Worm (Caenorhabditis elegans) whole organism, late embryonic: ENCODE results near the gene gpdh-2.

Experiments used
- C08G9.2 ChIP-seq: sonication (generic microtip); optimal IDR thresholded peaks from 2 replicates; lab custom pipeline; 2016; ENCODE audit warnings: mild to moderate bottlenecking, missing genetic modification characterization, moderate library complexity, missing compliant biosample characterization
- C38D4.7 ChIP-seq: fragments of 200-800 bp; sonication (Bioruptor generic); optimal IDR thresholded peaks from 2 replicates; lab custom pipeline; 2018; ENCODE audit warnings: mild to moderate bottlenecking, missing genetic modification characterization, moderate library complexity, missing compliant biosample characterization
- K09A11.1 ChIP-seq: sonication (generic microtip); optimal IDR thresholded peaks from 2 replicates; lab custom pipeline; 2017; ENCODE audit warnings: antibody characterized with exemption, mild to moderate bottlenecking, missing genetic modification characterization, missing compliant biosample characterization; ENCODE audit not compliant: insufficient read depth
- Y22D7AL.16 ChIP-seq: sonication (generic microtip); optimal IDR thresholded peaks from 2 replicates; lab custom pipeline; 2016; ENCODE audit warnings: missing genetic modification characterization, missing compliant biosample characterization
- ceh-19 ChIP-seq: fragments of 200-800 bp; sonication (Bioruptor generic); optimal IDR thresholded peaks from 2 replicates; lab custom pipeline; 2018; ENCODE audit warnings: mild to moderate bottlenecking, missing genetic modification characterization, missing compliant biosample characterization
- ceh-2 ChIP-seq: sonication (generic microtip); optimal IDR thresholded peaks from 2 replicates; lab custom pipeline; 2016; ENCODE audit warnings: missing genotype, missing genetic modification characterization, missing compliant biosample characterization
- ceh-22 ChIP-seq: sonication (generic microtip); optimal IDR thresholded peaks from 2 replicates; lab custom pipeline; 2017; ENCODE audit warnings: missing biosample characterization, missing genetic modification characterization
- ceh-30 ChIP-seq: fragments of 150-350 bp; optimal IDR thresholded peaks from 2 replicates; lab custom pipeline; 2014; ENCODE audit warnings: missing biosample characterization, missing genetic modification characterization
- ceh-34 ChIP-seq: sonication (generic microtip); optimal IDR thresholded peaks from 2 replicates; lab custom pipeline; 2016; ENCODE audit warnings: mild to moderate bottlenecking, missing genetic modification characterization, missing compliant biosample characterization
- ceh-45 ChIP-seq: fragments of 200-800 bp; sonication (Bioruptor generic); IDR thresholded peaks from 2 replicates; pipeline ENCODE4 v1.3.6; 2022; ENCODE audit warnings: missing genetic modification reagents, missing genetic modification characterization, missing compliant biosample characterization
- ceh-48 ChIP-seq: sonication (generic microtip); optimal IDR thresholded peaks from 2 replicates; lab custom pipeline; 2016; ENCODE audit warnings: missing genetic modification characterization, inconsistent platforms, missing compliant biosample characterization
- dmd-4 ChIP-seq: sonication (generic microtip); optimal IDR thresholded peaks from 2 replicates; lab custom pipeline; 2016; ENCODE audit warnings: borderline replicate concordance, missing genetic modification characterization, missing compliant biosample characterization
- ets-4 ChIP-seq: sonication (generic microtip); optimal IDR thresholded peaks from 2 replicates; lab custom pipeline; 2016; ENCODE audit warnings: missing genetic modification characterization, missing compliant biosample characterization
- eyg-1 ChIP-seq: sonication (generic microtip); optimal IDR thresholded peaks from 2 replicates; lab custom pipeline; 2016; ENCODE audit warnings: missing genotype, missing genetic modification characterization, missing compliant biosample characterization
- fkh-10 ChIP-seq: fragments of 150-350 bp; optimal IDR thresholded peaks from 2 replicates; lab custom pipeline; 2014; ENCODE audit warnings: missing biosample characterization, missing genetic modification reagents, missing genetic modification characterization
- hlh-15 ChIP-seq: sonication (generic microtip); optimal IDR thresholded peaks from 2 replicates; lab custom pipeline; 2016; ENCODE audit warnings: missing genetic modification characterization, missing compliant biosample characterization
- hlh-30 ChIP-seq: sonication (generic microtip); optimal IDR thresholded peaks from 2 replicates; lab custom pipeline; 2017; ENCODE audit warnings: antibody characterized with exemption, missing genetic modification characterization, missing compliant biosample characterization; ENCODE audit not compliant: insufficient read depth
- hlh-6 ChIP-seq: sonication (generic microtip); optimal IDR thresholded peaks from 2 replicates; lab custom pipeline; 2016; ENCODE audit warnings: missing genotype, missing genetic modification characterization, missing compliant biosample characterization
- hlh-8 ChIP-seq: sonication (generic microtip); optimal IDR thresholded peaks from 2 replicates; lab custom pipeline; 2016; ENCODE audit warnings: missing genotype, missing genetic modification characterization, missing compliant biosample characterization
- lim-6 ChIP-seq: sonication (generic microtip); optimal IDR thresholded peaks from 2 replicates; lab custom pipeline; 2016; ENCODE audit warnings: missing genetic modification characterization, missing compliant biosample characterization
- nfya-1 ChIP-seq: sonication (generic microtip); optimal IDR thresholded peaks from 2 replicates; lab custom pipeline; 2017; ENCODE audit warnings: missing genetic modification characterization, mild to moderate bottlenecking, missing compliant biosample characterization, antibody characterized with exemption, moderate library complexity
- nhr-11 ChIP-seq: fragments of 150-350 bp; optimal IDR thresholded peaks from 2 replicates; lab custom pipeline; 2014; ENCODE audit warnings: missing biosample characterization, missing genetic modification characterization
- nhr-232 ChIP-seq: sonication (generic microtip); optimal IDR thresholded peaks from 2 replicates; lab custom pipeline; 2016; ENCODE audit warnings: missing genetic modification characterization, missing compliant biosample characterization
- pat-9 ChIP-seq: fragments of 200-800 bp; sonication (Bioruptor generic); optimal IDR thresholded peaks from 2 replicates; lab custom pipeline; 2018; ENCODE audit warnings: mild to moderate bottlenecking, missing genetic modification characterization, moderate library complexity, missing compliant biosample characterization
- pqm-1 ChIP-seq: sonication (generic microtip); optimal IDR thresholded peaks from 2 replicates; lab custom pipeline; 2016; ENCODE audit warnings: missing genetic modification characterization, missing compliant biosample characterization
- ref-2 ChIP-seq: sonication (generic microtip); optimal IDR thresholded peaks from 2 replicates; lab custom pipeline; 2016; ENCODE audit warnings: missing genetic modification characterization, missing compliant biosample characterization
- sdc-2 ChIP-seq: sonication (generic microtip); optimal IDR thresholded peaks from 2 replicates; lab custom pipeline; 2016; ENCODE audit warnings: missing genotype, missing genetic modification characterization, missing compliant biosample characterization
- sox-4 ChIP-seq: sonication (generic microtip); optimal IDR thresholded peaks from 2 replicates; lab custom pipeline; 2017; ENCODE audit warnings: mild to moderate bottlenecking, missing genetic modification characterization, inconsistent platforms, missing compliant biosample characterization
- unc-42 ChIP-seq: sonication (generic microtip); optimal IDR thresholded peaks from 2 replicates; lab custom pipeline; 2016; ENCODE audit warnings: missing genotype, missing genetic modification characterization, missing compliant biosample characterization
- unc-55 ChIP-seq: sonication (generic microtip); optimal IDR thresholded peaks from 2 replicates; lab custom pipeline; 2017; ENCODE audit warnings: missing biosample characterization, missing genetic modification reagents, missing genetic modification characterization

The gpdh-2 gene

ce11 chrIII:9886323-9886722 is 27.3 kb upstream of the gpdh-2 start:
- TF ChIP-seq eyg-1 (tag; lab: Kevin White, UChicago) = no peak
- no peak for TF ChIP-seq C08G9.2
- peak; percentile 82 for TF ChIP-seq unc-42 (tag; lab: Kevin White, UChicago)
- no peak for TF ChIP-seq hlh-15 (tag; lab: Kevin White, UChicago)
- no peak for TF ChIP-seq Y22D7AL.16 (tag; lab: Kevin White, UChicago)
- TF ChIP-seq, all 69 proteins: peak for 1

- no peak for TF ChIP-seq unc-55 (GFP tag; lab: Kevin White, UChicago)
Measured at ce11 chrIII:9885609-9886008, 26.6 kb upstream of the gpdh-2 start.

ce11 chrIII:9878828-9879227 is 19.8 kb upstream of the gpdh-2 start, which contains the start of gene ZK757.2:
TSS of gene ZK757.2 (minus strand) at chrIII:9878928.
- TF ChIP-seq ceh-30 (tag; lab: Kevin White, UChicago) (no peak), hlh-6 (tag; lab: Kevin White, UChicago) (no peak), ceh-2 (no peak), ceh-34 (peak; percentile 57), ceh-19 (GFP tag; lab: Kevin White, UChicago) (no peak)

ce11 chrIII:9876951-9877350 is 18.0 kb upstream of the gpdh-2 start, which contains the start of gene ZK757.10:
TSS of gene ZK757.10 (plus strand) at chrIII:9877251.
- TF ChIP-seq nfya-1 (no peak), lim-6 (tag; lab: Kevin White, UChicago) (no peak), hlh-30 (no peak), ceh-48 (no peak), sdc-2 (tag; lab: Kevin White, UChicago) (no peak), Y22D7AL.16 (tag; lab: Kevin White, UChicago) (no peak), sox-4 (tag; lab: Kevin White, UChicago) (no peak), dmd-4 (tag; lab: Kevin White, UChicago) (no peak), hlh-6 (tag; lab: Kevin White, UChicago) (no peak), K09A11.1 (tag; lab: Kevin White, UChicago) (no peak), hlh-8 (tag; lab: Kevin White, UChicago) (no peak), C38D4.7 (GFP tag; lab: Kevin White, UChicago) (no peak), ceh-22 (tag; lab: Kevin White, UChicago) (no peak), nhr-232 (no peak), nhr-11 (tag; lab: Kevin White, UChicago) (no peak), eyg-1 (tag; lab: Kevin White, UChicago) (no peak)

ce11 chrIII:9874515-9874914 is 15.5 kb upstream of the gpdh-2 start:
- TF ChIP-seq ets-4 (tag; lab: Kevin White, UChicago) = no peak
- TF ChIP-seq C38D4.7 (GFP tag; lab: Kevin White, UChicago) = no peak
- no peak for TF ChIP-seq fkh-10 (GFP tag; lab: Kevin White, UChicago)
- TF ChIP-seq ref-2 (tag; lab: Kevin White, UChicago) = no peak
- TF ChIP-seq nfya-1 = peak; percentile 57
- no peak for TF ChIP-seq ceh-45 (GFP tag; lab: Robert Waterston, UW)

- TF ChIP-seq ceh-30 (tag; lab: Kevin White, UChicago) (no peak), pqm-1 (tag; lab: Kevin White, UChicago) (no peak), sdc-2 (tag; lab: Kevin White, UChicago) (no peak), unc-55 (GFP tag; lab: Kevin White, UChicago) (no peak), pat-9 (tag; lab: Kevin White, UChicago) (no peak)
- TF ChIP-seq, all 69 proteins: peak for 0
Measured at ce11 chrIII:9871032-9871431, 12.0 kb upstream of the gpdh-2 start, which contains the start of gene ZK757.1. TSS of gene ZK757.1 (minus strand) at chrIII:9871132.
